Worm (Caenorhabditis elegans): ENCODE measurements around the gene ugt-11.

DNA sequence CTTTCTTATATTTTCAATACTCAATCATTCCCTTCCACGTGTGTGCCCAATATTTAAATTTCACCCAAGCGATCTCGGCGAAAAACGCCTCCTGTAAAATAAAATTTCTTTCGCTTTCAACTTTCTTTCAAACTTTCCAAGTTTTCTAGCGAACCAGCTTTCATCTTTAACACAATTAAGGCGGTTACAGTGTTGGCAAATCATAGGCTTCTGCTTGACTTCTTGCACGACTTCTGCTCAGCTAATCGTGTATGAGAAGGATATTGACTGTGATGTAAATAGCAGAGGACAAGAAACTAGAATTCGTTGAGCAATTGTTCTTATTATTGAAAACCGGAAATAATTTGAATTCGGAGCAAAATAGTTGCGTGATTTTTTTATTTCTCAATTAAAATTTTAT is 3.6 kb downstream of the ugt-11 start:
- TF ChIP-seq flt-1 (GFP tag; IDR thresholded peaks at IDR 0.05), result no peak
- no peak for TF ChIP-seq cog-1 (tag; optimal IDR thresholded peaks at IDR 0.05)

Data from whole organism, midembryonic.